Fruit fly (Drosophila melanogaster) whole organism, embryonic: Measurements from ENCODE around the gene gro.

Experiments used
- Antp ChIP-seq: fragments of 200-800 bp; sonication (Bioruptor generic); optimal IDR thresholded peaks from 3 replicates; lab custom pipeline; 2016; ENCODE audit warnings: missing biosample characterization, missing genetic modification characterization
- CG10209 ChIP-seq: fragments of 200-800 bp; sonication (Bioruptor generic); optimal IDR thresholded peaks from 3 replicates; lab custom pipeline; 2017; ENCODE audit warnings: missing biosample characterization, mild to moderate bottlenecking, missing genetic modification characterization, missing genetic modification reagents
- CG10321 ChIP-seq: fragments of 200-800 bp; sonication (Bioruptor generic); IDR thresholded peaks from 2 replicates; pipeline ENCODE4 v1.3.6; 2022; ENCODE audit warnings: missing biosample characterization, missing genetic modification characterization
- CG10431 ChIP-seq: fragments of 200-800 bp; sonication (Bioruptor generic); optimal IDR thresholded peaks from 3 replicates; lab custom pipeline; 2018; ENCODE audit warnings: missing biosample characterization, mild to moderate bottlenecking, missing genetic modification characterization
- CG11723 ChIP-seq: fragments of 200-800 bp; sonication (Bioruptor generic); optimal IDR thresholded peaks from 2 replicates; lab custom pipeline; 2017; ENCODE audit warnings: missing biosample characterization, mild to moderate bottlenecking, missing genetic modification characterization
- CG12659 ChIP-seq: fragments of 200-800 bp; sonication (Bioruptor generic); optimal IDR thresholded peaks from 3 replicates; lab custom pipeline; 2017; ENCODE audit warnings: mild to moderate bottlenecking, missing biosample characterization, missing genetic modification reagents, missing genetic modification characterization
- CG13123 ChIP-seq: fragments of 200-800 bp; sonication (Bioruptor generic); optimal IDR thresholded peaks from 2 replicates; lab custom pipeline; 2016; ENCODE audit warnings: missing biosample characterization, missing genetic modification characterization
- CG14860 ChIP-seq: fragments of 200-800 bp; sonication (Bioruptor generic); IDR thresholded peaks from 3 replicates; pipeline ENCODE4 v1.3.6; 2022; ENCODE audit warnings: missing biosample characterization, missing genetic modification characterization; ENCODE audit not compliant: partially characterized antibody
- CG15601 ChIP-seq: fragments of 200-800 bp; sonication (Bioruptor generic); optimal IDR thresholded peaks from 3 replicates; lab custom pipeline; 2019; ENCODE audit warnings: missing biosample characterization, mild to moderate bottlenecking, missing genetic modification characterization, moderate library complexity
- CG16813 ChIP-seq: fragments of 200-800 bp; sonication (Bioruptor generic); IDR thresholded peaks from 3 replicates; pipeline ENCODE4 v1.3.6; 2022; ENCODE audit warnings: missing biosample characterization, missing genetic modification characterization; ENCODE audit not compliant: partially characterized antibody
- CG18619 ChIP-seq: fragments of 200-800 bp; sonication (Bioruptor generic); optimal IDR thresholded peaks from 3 replicates; lab custom pipeline; 2017; ENCODE audit warnings: missing biosample characterization, mild to moderate bottlenecking, missing genetic modification characterization
- CG2116 ChIP-seq: fragments of 200-800 bp; sonication (Bioruptor generic); optimal IDR thresholded peaks from 3 replicates; lab custom pipeline; 2018; ENCODE audit warnings: missing biosample characterization, mild to moderate bottlenecking, missing genetic modification characterization
- CG2678 ChIP-seq: fragments of 200-800 bp; sonication (Bioruptor generic); optimal IDR thresholded peaks from 3 replicates; lab custom pipeline; 2019; ENCODE audit warnings: missing biosample characterization, mild to moderate bottlenecking, missing genetic modification characterization, moderate library complexity
- CG2712 ChIP-seq: fragments of 200-800 bp; optimal IDR thresholded peaks from 3 replicates; lab custom pipeline; 2019; ENCODE audit warnings: missing biosample characterization, mild to moderate bottlenecking, missing genetic modification characterization, moderate library complexity
- CG3281 ChIP-seq: fragments of 200-800 bp; sonication (Bioruptor generic); optimal IDR thresholded peaks from 3 replicates; lab custom pipeline; 2017; ENCODE audit warnings: missing biosample characterization, mild to moderate bottlenecking, missing genetic modification characterization
- CG33557 ChIP-seq: fragments of 200-800 bp; sonication (Bioruptor generic); optimal IDR thresholded peaks from 2 replicates; lab custom pipeline; 2019; ENCODE audit warnings: missing biosample characterization, mild to moderate bottlenecking, missing genetic modification characterization, moderate library complexity
- CG34224 ChIP-seq: fragments of 200-800 bp; sonication (Bioruptor generic); IDR thresholded peaks from 3 replicates; pipeline ENCODE4 v1.3.6; 2022; ENCODE audit warnings: missing biosample characterization, missing genetic modification characterization; ENCODE audit not compliant: partially characterized antibody
- CG5180 ChIP-seq: fragments of 200-800 bp; sonication (Bioruptor generic); optimal IDR thresholded peaks from 3 replicates; lab custom pipeline; 2017; ENCODE audit warnings: missing biosample characterization, missing genetic modification characterization, mild to moderate bottlenecking, moderate library complexity, missing genetic modification reagents
- CG7271 ChIP-seq: fragments of 200-800 bp; sonication (Bioruptor generic); optimal IDR thresholded peaks from 2 replicates; lab custom pipeline; 2018; ENCODE audit warnings: missing biosample characterization, mild to moderate bottlenecking, missing genetic modification characterization, moderate library complexity
- CG7745 ChIP-seq: fragments of 200-800 bp; sonication (Bioruptor generic); optimal IDR thresholded peaks from 2 replicates; lab custom pipeline; 2018; ENCODE audit warnings: missing biosample characterization, mild to moderate bottlenecking, missing genetic modification characterization, moderate library complexity
- Chrac-16 ChIP-seq: fragments of 200-800 bp; sonication (Bioruptor generic); optimal IDR thresholded peaks from 3 replicates; lab custom pipeline; 2016; ENCODE audit warnings: missing biosample characterization, missing genetic modification characterization
- D ChIP-seq, 2 experiments: fragments of 200-800 bp in 1 of 2; fragments of >200 bp in 1 of 2; sonication (Bioruptor generic) in 1 of 2; optimal IDR thresholded peaks; 2 replicates in 1 of 2; 3 replicates in 1 of 2; lab custom pipeline; 2017; ENCODE audit warnings: mild to moderate bottlenecking in 1 of 2, missing biosample characterization in 1 of 2, missing genetic modification characterization in 1 of 2, missing genetic modification reagents in 1 of 2
- Dad ChIP-seq: fragments of 200-800 bp; sonication (Bioruptor generic); optimal IDR thresholded peaks from 3 replicates; lab custom pipeline; 2016; ENCODE audit warnings: missing biosample characterization, missing genetic modification characterization
- Elba2 ChIP-seq: fragments of 200-800 bp; sonication (Bioruptor generic); optimal IDR thresholded peaks from 3 replicates; lab custom pipeline; 2016; ENCODE audit warnings: missing biosample characterization, missing genetic modification characterization
- Fer1 ChIP-seq: fragments of 200-800 bp; sonication (Bioruptor generic); optimal IDR thresholded peaks from 2 replicates; lab custom pipeline; 2017; ENCODE audit warnings: missing biosample characterization, mild to moderate bottlenecking, missing genetic modification characterization
- Med ChIP-seq: fragments of 200-800 bp; sonication (Bioruptor generic); peaks from one replicate; lab custom pipeline; 2016; ENCODE audit warnings: missing biosample characterization, missing genetic modification characterization, mild to moderate bottlenecking, inconsistent platforms, moderate library complexity
- Sry-β ChIP-seq: fragments of 200-800 bp; sonication (Bioruptor generic); optimal IDR thresholded peaks from 2 replicates; lab custom pipeline; 2018; ENCODE audit warnings: missing biosample characterization, mild to moderate bottlenecking, missing genetic modification characterization, moderate library complexity
- Sry-δ ChIP-seq: fragments of 200-800 bp; sonication (Bioruptor generic); optimal IDR thresholded peaks from 2 replicates; lab custom pipeline; 2016; ENCODE audit warnings: missing biosample characterization, missing genetic modification characterization
- TFAM ChIP-seq: fragments of 200-800 bp; sonication (Bioruptor generic); optimal IDR thresholded peaks from 2 replicates; lab custom pipeline; 2017; ENCODE audit warnings: missing biosample characterization, missing genetic modification characterization, inconsistent platforms
- ase ChIP-seq: fragments of 200-800 bp; sonication (Bioruptor generic); IDR thresholded peaks from 3 replicates; pipeline ENCODE4 v1.3.6; 2022; ENCODE audit warnings: missing biosample characterization, missing genetic modification characterization
- btn ChIP-seq: fragments of 200-800 bp; sonication (Bioruptor generic); optimal IDR thresholded peaks from 2 replicates; lab custom pipeline; 2016; ENCODE audit warnings: missing biosample characterization, missing genetic modification characterization
- dmrt11E ChIP-seq: fragments of 200-800 bp; sonication (Bioruptor generic); optimal IDR thresholded peaks from 3 replicates; lab custom pipeline; 2018; ENCODE audit warnings: missing biosample characterization, mild to moderate bottlenecking, missing genetic modification characterization, moderate library complexity
- fd102C ChIP-seq: fragments of 200-800 bp; sonication (Bioruptor generic); optimal IDR thresholded peaks from 2 replicates; lab custom pipeline; 2018; ENCODE audit warnings: missing biosample characterization, mild to moderate bottlenecking, missing genetic modification characterization, moderate library complexity
- gem ChIP-seq: fragments of 200-800 bp; sonication (Bioruptor generic); optimal IDR thresholded peaks from 2 replicates; lab custom pipeline; 2019; ENCODE audit warnings: missing biosample characterization, mild to moderate bottlenecking, missing genetic modification characterization, moderate library complexity
- nom ChIP-seq: fragments of 200-800 bp; sonication (Bioruptor generic); optimal IDR thresholded peaks from 2 replicates; lab custom pipeline; 2017; ENCODE audit warnings: missing biosample characterization, missing genetic modification characterization, mild to moderate bottlenecking, moderate library complexity, missing genetic modification reagents
- p53 ChIP-seq: fragments of 200-800 bp; sonication (Bioruptor generic); optimal IDR thresholded peaks from 2 replicates; lab custom pipeline; 2016; ENCODE audit warnings: missing biosample characterization, missing genetic modification characterization
- phol ChIP-seq: fragments of 200-800 bp; sonication (Bioruptor generic); optimal IDR thresholded peaks from 3 replicates; lab custom pipeline; 2018; ENCODE audit warnings: missing biosample characterization, mild to moderate bottlenecking, missing genetic modification characterization, moderate library complexity
- pros ChIP-seq: fragments of 200-800 bp; sonication (Bioruptor generic); optimal IDR thresholded peaks from 3 replicates; lab custom pipeline; 2019; ENCODE audit warnings: missing biosample characterization, mild to moderate bottlenecking, missing genetic modification characterization, moderate library complexity
- repo ChIP-seq: fragments of 200-800 bp; sonication (Bioruptor generic); optimal IDR thresholded peaks from 2 replicates; lab custom pipeline; 2016; ENCODE audit warnings: missing biosample characterization, missing genetic modification characterization
- sens ChIP-seq: fragments of 200-800 bp; sonication (Bioruptor generic); peaks from one replicate; lab custom pipeline; 2016; ENCODE audit warnings: missing biosample characterization, missing genetic modification characterization
- seq ChIP-seq: fragments of 200-800 bp; sonication (Bioruptor generic); IDR thresholded peaks from 2 replicates; pipeline ENCODE4 v1.3.6; 2022; ENCODE audit warnings: missing biosample characterization, missing genetic modification characterization
- sqz ChIP-seq: fragments of 200-800 bp; sonication (Bioruptor generic); optimal IDR thresholded peaks from 3 replicates; lab custom pipeline; 2018; ENCODE audit warnings: missing biosample characterization, mild to moderate bottlenecking, missing genetic modification characterization
- sr ChIP-seq: fragments of 200-800 bp; sonication (Bioruptor generic); IDR thresholded peaks from 3 replicates; pipeline ENCODE4 v1.3.6; 2022; ENCODE audit warnings: missing biosample characterization, missing genetic modification characterization
- tgo ChIP-seq: fragments of 200-800 bp; sonication (Bioruptor generic); IDR thresholded peaks from 3 replicates; pipeline ENCODE4 v1.3.6; 2022; ENCODE audit warnings: missing biosample characterization, missing genetic modification characterization
- tin ChIP-seq: fragments of 200-800 bp; sonication (Bioruptor generic); optimal IDR thresholded peaks from 3 replicates; lab custom pipeline; 2016; ENCODE audit warnings: missing biosample characterization, missing genetic modification characterization
- twi ChIP-seq: fragments of 200-800 bp; optimal IDR thresholded peaks from 2 replicates; lab custom pipeline; 2019; ENCODE audit warnings: missing biosample characterization, mild to moderate bottlenecking, missing genetic modification characterization, moderate library complexity
- vnd ChIP-seq: fragments of 200-800 bp; sonication (Bioruptor generic); IDR thresholded peaks from 3 replicates; pipeline ENCODE4 v1.3.6; 2022; ENCODE audit warnings: missing biosample characterization, missing genetic modification characterization; ENCODE audit not compliant: partially characterized antibody
- zf30C ChIP-seq: fragments of 200-800 bp; sonication (Bioruptor generic); optimal IDR thresholded peaks from 3 replicates; lab custom pipeline; 2018; ENCODE audit warnings: missing biosample characterization, mild to moderate bottlenecking, missing genetic modification characterization

The gro gene

DNA sequence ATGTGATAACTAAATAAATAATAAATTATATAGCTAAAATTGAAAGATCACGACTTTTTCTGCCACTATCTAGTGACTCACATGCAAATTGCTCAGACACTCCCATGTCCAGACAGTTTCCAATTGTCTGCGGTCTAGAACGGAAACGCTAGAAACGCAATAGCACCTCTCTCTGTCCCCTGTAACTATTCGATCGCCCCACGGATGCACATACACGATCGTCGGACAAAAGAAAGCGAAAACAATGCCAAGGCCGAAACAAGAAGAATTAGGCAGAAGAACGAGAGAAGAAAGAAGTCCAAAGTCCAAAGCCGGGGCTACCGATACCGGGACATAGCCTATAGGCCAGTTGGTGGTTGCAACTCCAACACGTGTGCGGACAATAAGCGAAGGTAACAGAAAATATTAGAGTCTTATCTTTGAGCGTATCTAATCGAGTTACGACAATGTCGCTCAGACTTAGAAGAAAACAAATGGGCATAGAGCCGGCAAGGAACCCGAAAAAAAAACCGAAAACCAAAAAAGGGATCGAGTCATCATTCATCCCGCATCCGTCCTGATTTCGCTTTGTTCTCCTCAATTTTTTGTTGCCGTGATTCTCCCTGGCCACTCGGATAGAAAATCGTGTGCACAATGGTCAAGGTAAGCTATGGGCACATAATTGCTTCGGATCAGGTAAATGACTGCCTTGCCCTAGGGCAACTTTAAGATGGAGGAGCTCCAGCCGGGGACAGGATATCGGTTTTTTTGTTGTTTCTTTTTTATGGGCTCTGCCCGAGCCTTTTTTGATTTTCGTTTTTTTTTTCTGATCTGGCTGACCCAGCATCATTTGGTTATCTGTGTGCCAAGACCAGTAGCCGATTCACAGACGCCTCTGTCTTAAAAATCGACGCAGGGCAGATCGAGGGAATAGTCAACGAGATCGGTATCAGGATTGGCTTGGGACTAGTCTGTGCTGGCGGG lies 40.5 kb upstream of the gro start:
- TF ChIP-seq CG5180 (GFP tag; lab: Kevin White, UChicago) (peak; percentile 79), CG2712 (tag; lab: Kevin White, UChicago) (no peak), Med (GFP tag; lab: Kevin White, UChicago) (no peak), CG11723 (GFP tag; lab: Kevin White, UChicago) (no peak), CG14860 (GFP tag; lab: Robert Waterston, UW) (no peak), CG13123 (GFP tag; lab: Kevin White, UChicago) (no peak), nom (GFP tag; lab: Kevin White, UChicago) (peak; percentile 48), Dad (no peak), repo (GFP tag; lab: Kevin White, UChicago) (no peak), CG15601 (tag; lab: Kevin White, UChicago) (no peak), CG34224 (no peak), CG2116 (no peak), p53 (no peak), fd102C (GFP tag; lab: Kevin White, UChicago) (no peak), dmrt11E (no peak), CG16813 (GFP tag; lab: Robert Waterston, UW) (no peak), TFAM (GFP tag; lab: Kevin White, UChicago) (no peak), pros (GFP tag; lab: Kevin White, UChicago) (peak; percentile 80), CG10209 (no peak), CG10321 (GFP tag; lab: Robert Waterston, UW) (no peak), CG3281 (no peak), seq (no peak), CG12659 (GFP tag; lab: Kevin White, UChicago) (no peak), CG2678 (tag; lab: Kevin White, UChicago) (no peak), sr (GFP tag; lab: Robert Waterston, UW) (no peak), D (optimal IDR thresholded peaks at IDR 0.05; lab: Kevin White, UChicago) (no peak), D (GFP tag; optimal IDR thresholded peaks at IDR 0.05; lab: Kevin White, UChicago) (no peak), twi (peak; percentile 1), vnd (GFP tag; lab: Robert Waterston, UW) (no peak), CG7745 (tag; lab: Kevin White, UChicago) (no peak), Antp (no peak), ase (GFP tag; lab: Robert Waterston, UW) (no peak), Fer1 (GFP tag; lab: Kevin White, UChicago) (no peak), Elba2 (GFP tag; lab: Kevin White, UChicago) (peak; percentile 43), gem (tag; lab: Kevin White, UChicago) (no peak), CG18619 (no peak), btn (no peak), CG10431 (no peak), tgo (GFP tag; lab: Robert Waterston, UW) (no peak), zf30C (no peak), tin (GFP tag; lab: Kevin White, UChicago) (no peak), Sry-δ (GFP tag; lab: Kevin White, UChicago) (no peak), sqz (peak; percentile 81), CG33557 (peak; percentile 17), Chrac-16 (GFP tag; lab: Kevin White, UChicago) (no peak), CG7271 (tag; lab: Kevin White, UChicago) (no peak), sens (GFP tag; lab: Kevin White, UChicago) (peak; percentile 78), Sry-β (no peak), phol (tag; lab: Kevin White, UChicago) (no peak)
